Worm (Caenorhabditis elegans) whole organism, L3 larva: Measurements from ENCODE around the gene ZC204.12.

Source experiments
- ceh-82 ChIP-seq: fragments of 150-350 bp; optimal IDR thresholded peaks from 2 replicates; lab custom pipeline; 2014; ENCODE audit warnings: missing biosample characterization, missing genetic modification characterization
- fkh-10 ChIP-seq: sonication (generic microtip); optimal IDR thresholded peaks from 2 replicates; lab custom pipeline; 2017; ENCODE audit warnings: missing biosample characterization, missing genetic modification reagents, missing genetic modification characterization
- snpc-4 ChIP-seq: fragments of 150-350 bp; optimal IDR thresholded peaks from 2 replicates; lab custom pipeline; 2014; ENCODE audit warnings: missing biosample characterization, missing genetic modification characterization
- zag-1 ChIP-seq: fragments of 150-350 bp; optimal IDR thresholded peaks from 2 replicates; lab custom pipeline; 2014; ENCODE audit warnings: missing biosample characterization, missing genetic modification characterization

DNA sequence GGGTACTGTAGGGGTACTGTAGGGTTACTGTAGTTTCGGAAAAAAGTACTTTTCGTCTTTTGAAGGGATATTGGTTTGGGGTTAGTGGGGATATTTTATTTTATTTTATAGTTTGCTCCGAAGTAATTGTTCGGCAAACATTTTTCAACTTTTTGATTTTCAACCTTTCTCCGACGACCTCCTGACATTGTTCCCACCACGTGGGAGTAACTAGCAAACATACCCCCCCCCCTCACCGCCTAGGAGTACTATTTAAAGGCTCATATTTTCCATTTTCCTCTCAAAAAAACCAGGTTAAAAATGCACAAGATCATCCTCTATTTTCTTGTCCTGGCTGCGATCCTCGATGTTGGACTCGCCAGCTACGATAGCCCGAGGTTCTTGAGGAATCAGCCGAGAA is 8.9 kb upstream of the ZC204.12 start, which contains the start of gene srlf-29:
- TF ChIP-seq ceh-82 (tag; lab: Kevin White, UChicago) (no peak), zag-1 (tag; lab: Kevin White, UChicago) (no peak), snpc-4 (tag; lab: Kevin White, UChicago) (no peak), fkh-10 (GFP tag; lab: Kevin White, UChicago) (no peak)
